Worm (Caenorhabditis elegans) whole organism, L4 larva: ENCODE data around the gene ftr-1.

Experiments used
- F37D6.2 ChIP-seq: sonication (generic microtip); optimal IDR thresholded peaks from 2 replicates; lab custom pipeline; 2016; ENCODE audit warnings: mild to moderate bottlenecking, missing genetic modification characterization, missing compliant biosample characterization
- F49E8.2 ChIP-seq: sonication (generic microtip); optimal IDR thresholded peaks from 2 replicates; lab custom pipeline; 2016; ENCODE audit warnings: missing compliant biosample characterization, mild to moderate bottlenecking, missing genetic modification characterization, borderline replicate concordance
- T26A8.4 ChIP-seq: fragments of 200-800 bp; sonication (Bioruptor generic); IDR thresholded peaks from 2 replicates; pipeline ENCODE4 v1.3.6; 2022; ENCODE audit warnings: missing genetic modification characterization, missing compliant biosample characterization
- Y48G9A.11 ChIP-seq: fragments of 200-800 bp; sonication (Bioruptor generic); IDR thresholded peaks from 2 replicates; pipeline ENCODE4 v1.3.6; 2022; ENCODE audit warnings: missing genetic modification reagents, missing genetic modification characterization, missing compliant biosample characterization
- Y5F2A.4 ChIP-seq: fragments of 200-800 bp; sonication (Bioruptor generic); optimal IDR thresholded peaks from 2 replicates; lab custom pipeline; 2018; ENCODE audit warnings: mild to moderate bottlenecking, missing genetic modification characterization, missing compliant biosample characterization
- ZK337.2 ChIP-seq: fragments of 200-800 bp; sonication (Bioruptor generic); IDR thresholded peaks from 2 replicates; pipeline ENCODE4 v1.3.6; 2022; ENCODE audit warnings: missing genetic modification reagents, missing genetic modification characterization, missing compliant biosample characterization
- ZK546.5 ChIP-seq, 2 experiments: sonication (generic microtip); optimal IDR thresholded peaks; 2 replicates each; lab custom pipeline; 2017; ENCODE audit warnings: missing biosample characterization in 2 of 2, missing genetic modification characterization in 2 of 2
- aha-1 ChIP-seq: fragments of 150-350 bp; peaks from one replicate; lab custom pipeline; 2014; ENCODE audit warnings: missing biosample characterization, missing genetic modification characterization
- ama-1 ChIP-seq: fragments of 150-350 bp; optimal IDR thresholded peaks from 2 replicates; lab custom pipeline; 2014; ENCODE audit warnings: inconsistent platforms, mixed read lengths
- ceh-44 ChIP-seq: fragments of 200-800 bp; sonication (Bioruptor generic); IDR thresholded peaks from 2 replicates; pipeline ENCODE4 v1.3.6; 2022; ENCODE audit warnings: missing genetic modification reagents, missing genetic modification characterization, missing compliant biosample characterization
- ceh-62 ChIP-seq: sonication (generic microtip); optimal IDR thresholded peaks from 2 replicates; lab custom pipeline; 2017; ENCODE audit warnings: missing biosample characterization, missing genetic modification characterization
- ceh-82 ChIP-seq: sonication (generic microtip); optimal IDR thresholded peaks from 2 replicates; lab custom pipeline; 2017; ENCODE audit warnings: missing biosample characterization, missing genetic modification characterization
- daf-12 ChIP-seq: fragments of 150-350 bp; optimal IDR thresholded peaks from 2 replicates; lab custom pipeline; 2014; ENCODE audit warnings: missing biosample characterization, missing genetic modification reagents, missing genetic modification characterization
- daf-16 ChIP-seq, 3 experiments: sonication (generic microtip); optimal IDR thresholded peaks; 2 replicates each; lab custom pipeline; 2016 to 2017; ENCODE audit warnings: missing genetic modification characterization in 3 of 3, missing genetic modification reagents in 3 of 3, mild to moderate bottlenecking in 2 of 3, missing compliant biosample characterization in 2 of 3, missing biosample characterization in 1 of 3, moderate library complexity in 1 of 3
- dpl-1 ChIP-seq: fragments of 150-350 bp; optimal IDR thresholded peaks from 2 replicates; lab custom pipeline; 2014; ENCODE audit warnings: missing biosample characterization, missing genetic modification reagents, missing genetic modification characterization
- duxl-1 ChIP-seq: sonication (generic microtip); optimal IDR thresholded peaks from 2 replicates; lab custom pipeline; 2016; ENCODE audit warnings: mild to moderate bottlenecking, missing genetic modification characterization, moderate library complexity, missing compliant biosample characterization; ENCODE audit not compliant: poor library complexity
- dve-1 ChIP-seq: sonication (generic microtip); optimal IDR thresholded peaks from 2 replicates; lab custom pipeline; 2017; ENCODE audit warnings: antibody characterized with exemption, mild to moderate bottlenecking, missing genetic modification characterization, missing compliant biosample characterization; ENCODE audit not compliant: insufficient read depth
- fos-1 ChIP-seq: fragments of 150-350 bp; optimal IDR thresholded peaks from 2 replicates; lab custom pipeline; 2014; ENCODE audit warnings: missing biosample characterization, missing genetic modification characterization
- gei-8 ChIP-seq: fragments of 200-800 bp; sonication (Bioruptor generic); optimal IDR thresholded peaks from 2 replicates; lab custom pipeline; 2018; ENCODE audit warnings: mild to moderate bottlenecking, missing genetic modification characterization, missing compliant biosample characterization
- hlh-11 ChIP-seq: fragments of 200-800 bp; sonication (Bioruptor generic); optimal IDR thresholded peaks from 2 replicates; lab custom pipeline; 2018; ENCODE audit warnings: mild to moderate bottlenecking, missing genetic modification characterization, missing compliant biosample characterization
- jun-1 ChIP-seq: fragments of 150-350 bp; optimal IDR thresholded peaks from 2 replicates; lab custom pipeline; 2014; ENCODE audit warnings: missing biosample characterization, missing genetic modification reagents, missing genetic modification characterization
- lim-7 ChIP-seq: fragments of 200-800 bp; sonication (Bioruptor generic); IDR thresholded peaks from 2 replicates; pipeline ENCODE4 v1.3.6; 2022; ENCODE audit warnings: missing genetic modification characterization, missing compliant biosample characterization
- lin-1 ChIP-seq: fragments of 200-800 bp; sonication (Bioruptor generic); IDR thresholded peaks from 2 replicates; pipeline ENCODE4 v1.3.6; 2022; ENCODE audit warnings: missing genetic modification reagents, missing genetic modification characterization, missing compliant biosample characterization
- lin-13 ChIP-seq: fragments of 150-350 bp; optimal IDR thresholded peaks from 2 replicates; lab custom pipeline; 2014; ENCODE audit warnings: missing biosample characterization, missing genetic modification reagents, missing genetic modification characterization
- lin-15B ChIP-seq: fragments of 150-350 bp; sonication (generic microtip); optimal IDR thresholded peaks from 3 replicates; lab custom pipeline; 2014; ENCODE audit warnings: missing biosample characterization, missing genetic modification characterization
- lin-29 ChIP-seq: fragments of 200-800 bp; sonication (Bioruptor generic); IDR thresholded peaks from 2 replicates; pipeline ENCODE4 v1.3.6; 2022; ENCODE audit warnings: missing genetic modification reagents, missing genetic modification characterization, missing compliant biosample characterization
- lin-38 ChIP-seq: fragments of 200-800 bp; sonication (Bioruptor generic); IDR thresholded peaks from 2 replicates; pipeline ENCODE4 v1.3.6; 2022; ENCODE audit warnings: missing genetic modification reagents, missing genetic modification characterization, missing compliant biosample characterization
- lin-39 ChIP-seq: fragments of 150-350 bp; optimal IDR thresholded peaks from 2 replicates; lab custom pipeline; 2014; ENCODE audit warnings: missing biosample characterization, missing genetic modification reagents, missing genetic modification characterization
- lir-3 ChIP-seq: sonication (generic microtip); optimal IDR thresholded peaks from 2 replicates; lab custom pipeline; 2016; ENCODE audit warnings: mild to moderate bottlenecking, missing genetic modification characterization, missing compliant biosample characterization
- lsy-2 ChIP-seq, 2 experiments: fragments of 150-350 bp in 1 of 2; sonication (generic microtip) in 1 of 2; optimal IDR thresholded peaks; 2 replicates each; lab custom pipeline; 2014 to 2017; ENCODE audit warnings: missing biosample characterization in 2 of 2, missing genetic modification characterization in 2 of 2
- madf-5 ChIP-seq, 2 experiments: fragments of 200-800 bp; sonication (Bioruptor generic); IDR thresholded peaks; 2 replicates each; pipeline ENCODE4 v1.3.6; 2022; ENCODE audit warnings: missing compliant biosample characterization in 2 of 2, missing genetic modification characterization in 2 of 2
- mdl-1 ChIP-seq, 2 experiments: fragments of 150-350 bp in 1 of 2; sonication (generic microtip) in 1 of 2; optimal IDR thresholded peaks; 2 replicates each; lab custom pipeline; 2014 to 2017; ENCODE audit warnings: missing biosample characterization in 2 of 2, missing genetic modification characterization in 2 of 2
- mdt-29 ChIP-seq: fragments of 200-800 bp; sonication (Bioruptor generic); IDR thresholded peaks from 2 replicates; pipeline ENCODE4 v1.3.6; 2022; ENCODE audit warnings: missing genetic modification reagents, missing genetic modification characterization, missing compliant biosample characterization
- mxl-2 ChIP-seq: fragments of 200-800 bp; sonication (Bioruptor generic); conservative IDR thresholded peaks from 2 replicates; pipeline ENCODE4 v1.3.6; 2022; ENCODE audit warnings: missing genetic modification reagents, missing genetic modification characterization, missing compliant biosample characterization
- nhr-10 ChIP-seq: fragments of 150-350 bp; optimal IDR thresholded peaks from 2 replicates; lab custom pipeline; 2014; ENCODE audit warnings: missing biosample characterization, missing genetic modification characterization
- nhr-28 ChIP-seq: fragments of 150-350 bp; optimal IDR thresholded peaks from 2 replicates; lab custom pipeline; 2014; ENCODE audit warnings: missing biosample characterization, missing genetic modification characterization
- nhr-41 ChIP-seq: fragments of 200-800 bp; sonication (Bioruptor generic); IDR thresholded peaks from 2 replicates; pipeline ENCODE4 v1.3.6; 2022; ENCODE audit warnings: missing genetic modification reagents, missing genetic modification characterization, missing compliant biosample characterization
- nhr-77 ChIP-seq: fragments of 150-350 bp; optimal IDR thresholded peaks from 2 replicates; lab custom pipeline; 2014; ENCODE audit warnings: missing biosample characterization, missing genetic modification characterization
- php-3 ChIP-seq: fragments of 200-800 bp; sonication (Bioruptor generic); IDR thresholded peaks from 2 replicates; pipeline ENCODE4 v1.3.6; 2022; ENCODE audit warnings: missing genetic modification reagents, missing genetic modification characterization, missing compliant biosample characterization
- pqm-1 ChIP-seq: sonication (generic microtip); optimal IDR thresholded peaks from 2 replicates; lab custom pipeline; 2017; ENCODE audit warnings: missing biosample characterization, missing genetic modification characterization
- rbr-2 ChIP-seq: sonication (generic microtip); optimal IDR thresholded peaks from 2 replicates; lab custom pipeline; 2016; ENCODE audit warnings: missing genotype, missing genetic modification characterization, missing compliant biosample characterization
- saeg-2 ChIP-seq: fragments of 200-800 bp; sonication (Bioruptor generic); IDR thresholded peaks from 2 replicates; pipeline ENCODE4 v1.3.6; 2022; ENCODE audit warnings: missing genetic modification reagents, missing genetic modification characterization, missing compliant biosample characterization
- skn-1 ChIP-seq: fragments of 150-350 bp; optimal IDR thresholded peaks from 2 replicates; lab custom pipeline; 2014; ENCODE audit warnings: missing biosample characterization, missing genetic modification characterization
- spr-3 ChIP-seq: fragments of 200-800 bp; sonication (Bioruptor generic); optimal IDR thresholded peaks from 2 replicates; lab custom pipeline; 2018; ENCODE audit warnings: mild to moderate bottlenecking, missing genetic modification characterization, missing compliant biosample characterization
- tra-1 ChIP-seq: fragments of 200-800 bp; sonication (Bioruptor generic); IDR thresholded peaks from 2 replicates; pipeline ENCODE4 v1.3.6; 2022; ENCODE audit warnings: missing genetic modification reagents, missing genetic modification characterization, missing compliant biosample characterization
- vab-7 ChIP-seq: fragments of 200-800 bp; sonication (Bioruptor generic); IDR thresholded peaks from 2 replicates; pipeline ENCODE4 v1.3.6; 2022; ENCODE audit warnings: missing genetic modification reagents, missing genetic modification characterization, missing compliant biosample characterization
- zfp-2 ChIP-seq: sonication (generic microtip); optimal IDR thresholded peaks from 2 replicates; lab custom pipeline; 2016; ENCODE audit warnings: mild to moderate bottlenecking, missing genetic modification characterization, missing compliant biosample characterization
- zfp-3 ChIP-seq: fragments of 200-800 bp; sonication (Bioruptor generic); conservative IDR thresholded peaks from 2 replicates; pipeline ENCODE4 v1.3.6; 2022; ENCODE audit warnings: missing genetic modification reagents, missing genetic modification characterization, missing compliant biosample characterization

ftr-1 gene

ce11 chrV:20196671-20197070, at the start of gene ftr-1:
Gene ftr-1, plus strand, starts transcription at chrV:20196971.
- TF ChIP-seq mxl-2 (GFP tag; lab: Robert Waterston, UW): no peak
- TF ChIP-seq mdl-1 (tag; optimal IDR thresholded peaks at IDR 0.05; lab: Kevin White, UChicago): no peak
- TF ChIP-seq daf-16 (GFP tag; optimal IDR thresholded peaks at IDR 0.05; lab: Kevin White, UChicago): no peak
- no peak for TF ChIP-seq daf-16 (tag; optimal IDR thresholded peaks at IDR 0.05; lab: Kevin White, UChicago)
- TF ChIP-seq saeg-2 (GFP tag; lab: Robert Waterston, UW): no peak
- TF ChIP-seq F49E8.2 (tag; lab: Kevin White, UChicago): no peak
- TF ChIP-seq zfp-3 (GFP tag; lab: Robert Waterston, UW): no peak
- TF ChIP-seq ama-1 (lab: Kevin White, UChicago): no peak
- TF ChIP-seq lin-39 (tag; lab: Kevin White, UChicago): no peak
- no peak for TF ChIP-seq lin-15B
- TF ChIP-seq nhr-28 (tag; lab: Kevin White, UChicago): no peak
- no peak for TF ChIP-seq rbr-2 (tag; lab: Kevin White, UChicago)
- TF ChIP-seq madf-5 (GFP tag; IDR thresholded peaks at IDR 0.05; lab: Robert Waterston, UW): no peak
- no peak for TF ChIP-seq ceh-82 (tag; lab: Kevin White, UChicago)
- TF ChIP-seq F37D6.2 (tag; lab: Kevin White, UChicago): no peak
- no peak for TF ChIP-seq daf-12
- TF ChIP-seq tra-1 (GFP tag; lab: Robert Waterston, UW): no peak
- TF ChIP-seq php-3: no peak
- no peak for TF ChIP-seq mdt-29 (GFP tag; lab: Robert Waterston, UW)
- no peak for TF ChIP-seq nhr-41 (GFP tag; lab: Robert Waterston, UW)
- no peak for TF ChIP-seq jun-1 (tag; lab: Kevin White, UChicago)

DNA sequence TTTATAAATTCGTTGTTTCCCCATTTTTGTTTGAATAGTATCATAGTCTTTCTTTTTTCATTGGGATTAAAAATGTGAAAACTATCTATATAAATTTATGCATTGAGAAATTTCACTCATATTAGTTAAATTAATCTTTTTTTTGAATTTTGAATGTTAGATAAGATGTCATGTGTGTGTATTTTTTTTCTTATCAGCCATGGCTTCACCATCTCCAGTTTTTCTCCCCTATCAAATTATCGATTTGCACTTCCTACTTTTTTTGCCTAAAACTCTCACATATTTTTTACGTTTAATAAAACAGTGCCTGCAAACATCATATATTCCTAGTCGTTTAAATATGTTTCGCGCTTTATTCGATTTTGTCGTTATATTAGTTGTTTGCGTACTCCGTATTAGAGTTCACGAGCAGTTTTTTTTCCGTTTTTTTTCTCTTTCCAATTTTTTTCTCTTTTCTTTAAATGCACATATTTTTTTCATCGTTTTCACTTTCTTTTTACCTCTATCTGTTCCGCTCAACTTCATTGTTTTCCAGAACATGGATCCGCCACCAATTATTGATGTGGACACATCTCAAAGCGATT, 49.0 kb upstream of the ftr-1 start, which contains the start of gene Y113G7A.13:
Y113G7A.13 (plus strand) TSS at position 534 of the 584 bp plus-strand sequence.
- TF ChIP-seq nhr-28 (tag; lab: Kevin White, UChicago) (peak; percentile 66), ceh-82 (tag; lab: Kevin White, UChicago) (no peak), vab-7 (GFP tag; lab: Robert Waterston, UW) (no peak), aha-1 (no peak), lsy-2 (tag; optimal IDR thresholded peaks at IDR 0.05; lab: Kevin White, UChicago) (no peak), ceh-62 (tag; lab: Kevin White, UChicago) (no peak), lin-38 (GFP tag; lab: Robert Waterston, UW) (no peak), Y5F2A.4 (no peak), skn-1 (tag; lab: Kevin White, UChicago) (no peak), mdl-1 (tag; optimal IDR thresholded peaks at IDR 0.05; lab: Kevin White, UChicago) (peak in 1 of 2 experiments; percentile 5), lir-3 (tag; lab: Kevin White, UChicago) (no peak), dpl-1 (GFP tag; lab: Kevin White, UChicago) (no peak), nhr-77 (tag; lab: Kevin White, UChicago) (peak; percentile 77), fos-1 (tag; lab: Kevin White, UChicago) (no peak), hlh-11 (tag; lab: Kevin White, UChicago) (peak; percentile 54), nhr-10 (tag; lab: Kevin White, UChicago) (no peak), rbr-2 (tag; lab: Kevin White, UChicago) (no peak), T26A8.4 (GFP tag; lab: Robert Waterston, UW) (no peak), mdt-29 (GFP tag; lab: Robert Waterston, UW) (no peak), ZK337.2 (GFP tag; lab: Robert Waterston, UW) (no peak), pqm-1 (tag; lab: Kevin White, UChicago) (peak; percentile 98), duxl-1 (tag; lab: Kevin White, UChicago) (no peak), gei-8 (GFP tag; lab: Kevin White, UChicago) (no peak), ceh-44 (GFP tag; lab: Robert Waterston, UW) (no peak), spr-3 (GFP tag; lab: Kevin White, UChicago) (no peak), ZK546.5 (tag; optimal IDR thresholded peaks at IDR 0.05; lab: Kevin White, UChicago) (no peak), nhr-41 (GFP tag; lab: Robert Waterston, UW) (no peak), daf-16 (GFP tag; optimal IDR thresholded peaks at IDR 0.05; lab: Kevin White, UChicago) (no peak), daf-16 (tag; optimal IDR thresholded peaks at IDR 0.05; lab: Kevin White, UChicago) (peak; percentile 72), lim-7 (no peak), dve-1 (tag; lab: Kevin White, UChicago) (peak; percentile 80), lin-13 (GFP tag; lab: Kevin White, UChicago) (no peak), Y48G9A.11 (GFP tag; lab: Robert Waterston, UW) (no peak), lin-1 (GFP tag; lab: Robert Waterston, UW) (peak; percentile 55; the same call in 1 of the 2 replicates), lin-29 (GFP tag; lab: Robert Waterston, UW) (no peak), zfp-2 (tag; lab: Kevin White, UChicago) (no peak), lin-39 (tag; lab: Kevin White, UChicago) (no peak)
